Worm (Caenorhabditis elegans): ENCODE results near the gene srt-50.

ce11 chrIV:15119268-15119667 lies 44.8 kb downstream of the srt-50 start:
- no peak for TF ChIP-seq nhr-25 (tag; optimal IDR thresholded peaks at IDR 0.05; ENCODE audit: borderline replicate concordance, insufficient read depth)
- TF ChIP-seq ctbp-1 (GFP tag; IDR thresholded peaks at IDR 0.05) = no peak
- no peak for TF ChIP-seq mxl-2 (GFP tag; conservative IDR thresholded peaks at IDR 0.05)
- TF ChIP-seq F26F4.8 (GFP tag; conservative IDR thresholded peaks at IDR 0.05) = no peak
- no peak for TF ChIP-seq snpc-4 (tag; optimal IDR thresholded peaks at IDR 0.05)
- no peak for TF ChIP-seq T20F7.1 (GFP tag; optimal IDR thresholded peaks at IDR 0.05)
- no peak for TF ChIP-seq ZK546.5 (tag; optimal IDR thresholded peaks at IDR 0.05)
- TF ChIP-seq fkh-10 (GFP tag; optimal IDR thresholded peaks at IDR 0.05) = no peak
- no peak for TF ChIP-seq nhr-76 (tag; optimal IDR thresholded peaks at IDR 0.05)
- no peak for TF ChIP-seq nhr-11 (tag; optimal IDR thresholded peaks at IDR 0.05)
- no peak for TF ChIP-seq unc-62 (GFP tag; optimal IDR thresholded peaks at IDR 0.05 in 1 of 2)
- no peak for TF ChIP-seq unc-62 (tag; optimal IDR thresholded peaks at IDR 0.05)
- no peak for TF ChIP-seq ces-1 (GFP tag; optimal IDR thresholded peaks at IDR 0.05)
- TF ChIP-seq F44E2.7 (GFP tag; IDR thresholded peaks at IDR 0.05) = no peak
